Fruit fly (Drosophila melanogaster) whole organism, embryonic: Measurements from ENCODE around the gene nod.

Experiments used
- Atf-2 ChIP-seq: fragments of 200-800 bp; sonication (Bioruptor generic); optimal IDR thresholded peaks from 2 replicates; lab custom pipeline; 2016; ENCODE audit warnings: missing biosample characterization, missing genetic modification characterization
- Bgb ChIP-seq: fragments of 200-800 bp; sonication (Bioruptor generic); IDR thresholded peaks from 2 replicates; pipeline ENCODE4 v1.3.6; 2022; ENCODE audit warnings: missing biosample characterization, missing genetic modification characterization; ENCODE audit not compliant: partially characterized antibody
- CG10321 ChIP-seq: fragments of 200-800 bp; sonication (Bioruptor generic); IDR thresholded peaks from 2 replicates; pipeline ENCODE4 v1.3.6; 2022; ENCODE audit warnings: missing biosample characterization, missing genetic modification characterization
- CG11247 ChIP-seq: fragments of 200-800 bp; sonication (Bioruptor generic); IDR thresholded peaks from 2 replicates; pipeline ENCODE4 v1.3.6; 2022; ENCODE audit warnings: missing biosample characterization, missing genetic modification characterization
- CG12659 ChIP-seq: fragments of 200-800 bp; sonication (Bioruptor generic); optimal IDR thresholded peaks from 3 replicates; lab custom pipeline; 2017; ENCODE audit warnings: mild to moderate bottlenecking, missing biosample characterization, missing genetic modification reagents, missing genetic modification characterization
- CG13287 ChIP-seq: fragments of 200-800 bp; sonication (Bioruptor generic); IDR thresholded peaks from 2 replicates; pipeline ENCODE4 v1.3.6; 2022; ENCODE audit warnings: missing biosample characterization, missing genetic modification characterization; ENCODE audit not compliant: partially characterized antibody
- CG13775 ChIP-seq: fragments of 200-800 bp; sonication (Bioruptor generic); optimal IDR thresholded peaks from 3 replicates; lab custom pipeline; 2017; ENCODE audit warnings: missing biosample characterization, mild to moderate bottlenecking, missing genetic modification characterization
- CG14710 ChIP-seq: fragments of 200-800 bp; sonication (Bioruptor generic); optimal IDR thresholded peaks from 3 replicates; lab custom pipeline; 2019; ENCODE audit warnings: missing biosample characterization, mild to moderate bottlenecking, missing genetic modification characterization, moderate library complexity
- CG16813 ChIP-seq: fragments of 200-800 bp; sonication (Bioruptor generic); IDR thresholded peaks from 3 replicates; pipeline ENCODE4 v1.3.6; 2022; ENCODE audit warnings: missing biosample characterization, missing genetic modification characterization; ENCODE audit not compliant: partially characterized antibody
- CG18599 ChIP-seq: fragments of 200-800 bp; sonication (Bioruptor generic); optimal IDR thresholded peaks from 3 replicates; lab custom pipeline; 2017; ENCODE audit warnings: missing biosample characterization, missing genetic modification characterization, mild to moderate bottlenecking, moderate library complexity, missing genetic modification reagents
- CG31441 ChIP-seq: fragments of 200-800 bp; sonication (Bioruptor generic); IDR thresholded peaks from 2 replicates; pipeline ENCODE4 v1.3.6; 2022; ENCODE audit warnings: missing biosample characterization, missing genetic modification characterization
- CG6765 ChIP-seq: fragments of 200-800 bp; sonication (Bioruptor generic); optimal IDR thresholded peaks from 3 replicates; lab custom pipeline; 2017; ENCODE audit warnings: missing biosample characterization, mild to moderate bottlenecking, missing genetic modification characterization
- CG6791 ChIP-seq: fragments of 200-800 bp; sonication (Bioruptor generic); IDR thresholded peaks from 3 replicates; pipeline ENCODE4 v1.3.6; 2022; ENCODE audit warnings: missing biosample characterization, missing genetic modification characterization; ENCODE audit not compliant: partially characterized antibody
- CG7963 ChIP-seq: fragments of 200-800 bp; sonication (Bioruptor generic); IDR thresholded peaks from 3 replicates; pipeline ENCODE4 v1.3.6; 2022; ENCODE audit warnings: missing biosample characterization, missing genetic modification characterization; ENCODE audit not compliant: partially characterized antibody
- CG8290 ChIP-seq, 3 experiments: fragments of 200-800 bp; sonication (Bioruptor generic); optimal IDR thresholded peaks; 2 replicates each; lab custom pipeline; 2016 to 2019; ENCODE audit warnings: missing biosample characterization in 3 of 3, missing genetic modification characterization in 3 of 3, mild to moderate bottlenecking in 2 of 3, moderate library complexity in 1 of 3
- CG9817 ChIP-seq: fragments of 200-800 bp; sonication (Bioruptor generic); optimal IDR thresholded peaks from 2 replicates; lab custom pipeline; 2018; ENCODE audit warnings: missing biosample characterization, mild to moderate bottlenecking, missing genetic modification characterization, moderate library complexity
- CG9932 ChIP-seq: fragments of 200-800 bp; sonication (Bioruptor generic); IDR thresholded peaks from 2 replicates; pipeline ENCODE4 v1.3.6; 2022; ENCODE audit warnings: missing biosample characterization, missing genetic modification characterization
- CrebB ChIP-seq: fragments of 200-800 bp; sonication (Bioruptor generic); optimal IDR thresholded peaks from 3 replicates; lab custom pipeline; 2018; ENCODE audit warnings: missing biosample characterization, mild to moderate bottlenecking, missing genetic modification characterization
- Dll ChIP-seq: fragments of 200-800 bp; sonication (Bioruptor generic); IDR thresholded peaks from 4 replicates; pipeline ENCODE4 v1.3.6; 2022; ENCODE audit warnings: missing biosample characterization, missing genetic modification characterization; ENCODE audit not compliant: partially characterized antibody
- E2f2 ChIP-seq: fragments of 200-800 bp; sonication (Bioruptor generic); IDR thresholded peaks from 2 replicates; pipeline ENCODE4 v1.3.6; 2022; ENCODE audit warnings: missing biosample characterization, missing genetic modification characterization
- Eip74EF ChIP-seq, 2 experiments: fragments of 200-800 bp in 1 of 2; fragments of >200 bp in 1 of 2; sonication (Bioruptor generic) in 1 of 2; optimal IDR thresholded peaks; 2 replicates each; lab custom pipeline; 2017 to 2019; ENCODE audit warnings: missing biosample characterization in 2 of 2, missing genetic modification characterization in 2 of 2, mild to moderate bottlenecking in 1 of 2, moderate library complexity in 1 of 2
- Max ChIP-seq: fragments of 200-800 bp; sonication (Bioruptor generic); optimal IDR thresholded peaks from 2 replicates; lab custom pipeline; 2016; ENCODE audit warnings: missing biosample characterization, mild to moderate bottlenecking, missing genetic modification characterization
- Med ChIP-seq: fragments of 200-800 bp; sonication (Bioruptor generic); peaks from one replicate; lab custom pipeline; 2016; ENCODE audit warnings: missing biosample characterization, missing genetic modification characterization, mild to moderate bottlenecking, inconsistent platforms, moderate library complexity
- NFAT ChIP-seq: fragments of 200-800 bp; sonication (Bioruptor generic); IDR thresholded peaks from 2 replicates; pipeline ENCODE4 v1.3.6; 2022; ENCODE audit warnings: missing biosample characterization, missing genetic modification characterization
- NfI ChIP-seq: fragments of 200-800 bp; sonication (Bioruptor generic); optimal IDR thresholded peaks from 3 replicates; lab custom pipeline; 2018; ENCODE audit warnings: missing biosample characterization, mild to moderate bottlenecking, missing genetic modification characterization, moderate library complexity
- Oaz ChIP-seq: fragments of 200-800 bp; sonication (Bioruptor generic); IDR thresholded peaks from 2 replicates; pipeline ENCODE4 v1.3.6; 2022; ENCODE audit warnings: missing biosample characterization, missing genetic modification characterization
- Rfx ChIP-seq: fragments of 200-800 bp; sonication (Bioruptor generic); IDR thresholded peaks from 2 replicates; pipeline ENCODE4 v1.3.6; 2022; ENCODE audit warnings: missing biosample characterization, missing genetic modification characterization
- Sry-δ ChIP-seq: fragments of 200-800 bp; sonication (Bioruptor generic); optimal IDR thresholded peaks from 2 replicates; lab custom pipeline; 2016; ENCODE audit warnings: missing biosample characterization, missing genetic modification characterization
- amos ChIP-seq: fragments of 200-800 bp; sonication (Bioruptor generic); IDR thresholded peaks from 2 replicates; pipeline ENCODE4 v1.3.6; 2022; ENCODE audit warnings: missing biosample characterization, missing genetic modification characterization; ENCODE audit not compliant: partially characterized antibody
- bbx ChIP-seq: fragments of 200-800 bp; sonication (Bioruptor generic); IDR thresholded peaks from 2 replicates; pipeline ENCODE4 v1.3.6; 2022; ENCODE audit warnings: missing biosample characterization, missing genetic modification characterization; ENCODE audit not compliant: partially characterized antibody
- cad ChIP-seq: fragments of >200 bp; optimal IDR thresholded peaks from 2 replicates; lab custom pipeline; 2017; ENCODE audit warnings: missing biosample characterization, missing genetic modification characterization
- caup ChIP-seq: fragments of 200-800 bp; sonication (Bioruptor generic); optimal IDR thresholded peaks from 3 replicates; lab custom pipeline; 2017; ENCODE audit warnings: missing biosample characterization, mild to moderate bottlenecking, missing genetic modification characterization, moderate library complexity; ENCODE audit not compliant: severe bottlenecking
- cwo ChIP-seq: fragments of 200-800 bp; sonication (Bioruptor generic); optimal IDR thresholded peaks from 3 replicates; lab custom pipeline; 2017; ENCODE audit warnings: missing biosample characterization, missing genetic modification characterization, mild to moderate bottlenecking, moderate library complexity, missing genetic modification reagents
- ftz-f1 ChIP-seq: fragments of 200-800 bp; sonication (Bioruptor generic); optimal IDR thresholded peaks from 2 replicates; lab custom pipeline; 2016; ENCODE audit warnings: missing biosample characterization, missing genetic modification characterization
- her ChIP-seq: fragments of 200-800 bp; sonication (Bioruptor generic); optimal IDR thresholded peaks from 2 replicates; lab custom pipeline; 2016; ENCODE audit warnings: missing biosample characterization, missing genetic modification characterization
- insv ChIP-seq, 2 experiments: fragments of 200-800 bp; sonication (Bioruptor generic); optimal IDR thresholded peaks; 3 replicates each; lab custom pipeline; 2016 to 2018; ENCODE audit warnings: missing biosample characterization in 2 of 2, missing genetic modification characterization in 2 of 2
- pzg ChIP-seq: fragments of 200-800 bp; sonication (Bioruptor generic); optimal IDR thresholded peaks from 3 replicates; lab custom pipeline; 2018; ENCODE audit warnings: missing biosample characterization, mild to moderate bottlenecking, missing genetic modification characterization, moderate library complexity
- row ChIP-seq: fragments of 200-800 bp; sonication (Bioruptor generic); IDR thresholded peaks from 3 replicates; pipeline ENCODE4 v1.3.6; 2022; ENCODE audit warnings: missing biosample characterization, missing genetic modification characterization
- scrt ChIP-seq: fragments of 200-800 bp; sonication (Bioruptor generic); optimal IDR thresholded peaks from 2 replicates; lab custom pipeline; 2018; ENCODE audit warnings: missing biosample characterization, mild to moderate bottlenecking, missing genetic modification characterization, moderate library complexity
- sd ChIP-seq: fragments of 200-800 bp; sonication (Bioruptor generic); optimal IDR thresholded peaks from 3 replicates; lab custom pipeline; 2018; ENCODE audit warnings: missing biosample characterization, mild to moderate bottlenecking, missing genetic modification characterization, moderate library complexity
- so ChIP-seq: fragments of 200-800 bp; sonication (Bioruptor generic); IDR thresholded peaks from 3 replicates; pipeline ENCODE4 v1.3.6; 2022; ENCODE audit warnings: missing biosample characterization, missing genetic modification characterization
- sr ChIP-seq: fragments of 200-800 bp; sonication (Bioruptor generic); IDR thresholded peaks from 3 replicates; pipeline ENCODE4 v1.3.6; 2022; ENCODE audit warnings: missing biosample characterization, missing genetic modification characterization
- tna ChIP-seq: fragments of 200-800 bp; sonication (Bioruptor generic); IDR thresholded peaks from 2 replicates; pipeline ENCODE4 v1.3.6; 2022; ENCODE audit warnings: missing biosample characterization, missing genetic modification characterization; ENCODE audit not compliant: partially characterized antibody
- unpg ChIP-seq: fragments of 200-800 bp; sonication (Bioruptor generic); optimal IDR thresholded peaks from 3 replicates; lab custom pipeline; 2018; ENCODE audit warnings: missing biosample characterization, mild to moderate bottlenecking, missing genetic modification characterization, moderate library complexity

Gene nod

DNA sequence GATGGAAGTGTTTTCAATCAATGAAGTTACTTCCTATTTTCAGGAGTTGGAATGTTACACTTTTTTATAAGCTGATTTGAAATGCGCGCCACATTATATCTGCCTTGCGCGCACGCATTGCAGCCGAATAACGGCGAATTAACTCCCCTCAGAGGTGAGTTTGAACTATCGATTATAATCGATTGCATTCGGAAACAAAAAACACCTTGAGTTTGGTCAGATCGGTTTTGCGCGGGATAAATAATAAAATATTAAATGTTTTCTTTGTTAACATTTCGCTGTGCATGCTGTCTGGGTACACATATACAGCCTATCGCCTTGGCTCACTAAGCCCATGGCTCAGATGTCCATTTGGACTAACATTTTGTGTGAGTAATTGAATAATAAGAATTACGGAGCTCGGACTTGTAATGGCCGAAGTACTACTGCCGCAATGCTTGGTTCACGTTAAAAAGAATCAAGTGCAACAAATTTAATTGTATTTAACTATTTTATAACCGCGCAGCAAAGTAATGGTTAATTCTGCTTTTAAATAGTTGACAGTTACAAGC is 40.8 kb downstream of the nod start (continued):
- TF ChIP-seq CG7963 (GFP tag; lab: Robert Waterston, UW), result 0 out of 3 replicates have a peak, but pooled peaks have one; percentile 9
- no peak for TF ChIP-seq Max (GFP tag; lab: Kevin White, UChicago)
- TF ChIP-seq tna, result no peak
- no peak for TF ChIP-seq CG10321 (GFP tag; lab: Robert Waterston, UW)
- no peak for TF ChIP-seq sr (GFP tag; lab: Robert Waterston, UW)
- TF ChIP-seq CG6791, result peak; percentile 5; the same call in 2 of the 3 replicates
- TF ChIP-seq CG13775, result no peak
- peak; percentile 73; the same call in 3 of the 4 replicates for TF ChIP-seq Dll (GFP tag; lab: Robert Waterston, UW)
- no peak for TF ChIP-seq Atf-2 (GFP tag; lab: Kevin White, UChicago)
- peak; percentile 85 for TF ChIP-seq E2f2 (GFP tag; lab: Robert Waterston, UW)
- no peak for TF ChIP-seq pzg (GFP tag; lab: Kevin White, UChicago)
- no peak for TF ChIP-seq CG31441 (GFP tag; lab: Robert Waterston, UW)
- TF ChIP-seq caup, result no peak
- peak; percentile 38; the same call in 1 of the 2 replicates for TF ChIP-seq amos (GFP tag; lab: Robert Waterston, UW)

DNA sequence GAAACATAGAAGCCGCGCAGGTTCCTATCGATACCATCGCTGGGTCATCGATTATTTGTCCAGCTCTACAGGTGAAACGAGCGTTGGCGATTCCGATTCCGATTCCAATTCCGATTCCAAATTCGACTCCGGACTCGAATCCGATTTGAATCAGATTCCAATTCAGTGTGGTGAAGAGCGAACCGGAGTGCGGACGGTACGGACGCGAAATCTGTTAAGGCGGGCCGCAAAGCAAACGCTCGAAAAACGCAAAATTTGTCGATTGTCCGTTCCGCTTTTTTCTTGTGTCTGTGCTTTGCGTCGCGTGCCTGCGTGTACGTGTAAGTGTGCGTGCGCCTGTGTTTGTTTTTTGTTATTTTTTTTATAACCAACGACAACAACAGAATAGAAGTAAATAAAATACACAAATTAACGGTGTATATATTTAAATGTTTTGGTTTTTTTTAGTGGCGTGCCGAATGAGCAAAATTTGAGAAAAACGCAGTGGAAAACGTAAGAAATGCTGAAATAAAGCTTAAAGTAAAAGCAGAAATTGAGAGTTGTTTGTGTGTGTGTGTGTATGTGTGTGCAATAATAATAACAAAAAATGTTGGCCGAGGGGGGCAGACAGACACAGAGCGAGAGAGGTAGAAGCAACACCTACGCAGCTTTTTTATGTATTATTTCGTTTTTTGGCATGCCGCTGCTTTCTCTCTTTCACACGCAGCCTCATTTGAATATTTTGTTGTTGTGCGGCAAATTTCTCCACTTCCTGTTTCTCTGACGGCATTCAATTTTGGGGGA is 41.5 kb downstream of the nod start, which contains the start of gene Ptp10D:
TSS of gene Ptp10D (plus strand) at position 150 of the 783 bp plus-strand sequence.
- TF ChIP-seq CrebB (tag; lab: Kevin White, UChicago), result peak; percentile 35
- peak; percentile 36; the same call in 2 of the 3 replicates for TF ChIP-seq row (GFP tag; lab: Robert Waterston, UW)
- peak; percentile 22 for TF ChIP-seq scrt
- TF ChIP-seq bbx, result peak; percentile 94
- peak; percentile 58 for TF ChIP-seq sd (tag; lab: Kevin White, UChicago)
- peak; percentile 41 for TF ChIP-seq CG18599 (GFP tag; lab: Kevin White, UChicago)
- TF ChIP-seq CG9817, result no peak
- no peak for TF ChIP-seq Oaz
- peak; percentile 55 to 95 for TF ChIP-seq insv (GFP tag; optimal IDR thresholded peaks at IDR 0.05; lab: Kevin White, UChicago)
- peak; percentile 26 for TF ChIP-seq CG6765 (GFP tag; lab: Kevin White, UChicago)
- TF ChIP-seq unpg (GFP tag; lab: Kevin White, UChicago), result peak; percentile 1
- TF ChIP-seq CG13287 (GFP tag; lab: Robert Waterston, UW), result peak; percentile 86
- TF ChIP-seq CG11247 (GFP tag; lab: Robert Waterston, UW), result peak; percentile 39
- TF ChIP-seq her (GFP tag; lab: Kevin White, UChicago), result peak; percentile 45
- peak; percentile 88 for TF ChIP-seq CG16813 (GFP tag; lab: Robert Waterston, UW)
- TF ChIP-seq Bgb (GFP tag; lab: Robert Waterston, UW), result peak; percentile 96
- TF ChIP-seq cad (GFP tag; lab: Kevin White, UChicago), result no peak
- no peak for TF ChIP-seq Eip74EF (GFP tag; optimal IDR thresholded peaks at IDR 0.05; lab: Kevin White, UChicago)
- TF ChIP-seq ftz-f1, result peak; percentile 57
- TF ChIP-seq Med (GFP tag; lab: Kevin White, UChicago), result peak; percentile 91
- TF ChIP-seq CG8290 (GFP tag; optimal IDR thresholded peaks at IDR 0.05; lab: Kevin White, UChicago), result no peak
- peak in 1 of 2 experiments; percentile 84 for TF ChIP-seq CG8290 (tag; optimal IDR thresholded peaks at IDR 0.05; lab: Kevin White, UChicago)
- peak; percentile 39; the same call in 1 of the 2 replicates for TF ChIP-seq CG9932 (GFP tag; lab: Robert Waterston, UW)
- TF ChIP-seq Rfx (GFP tag; lab: Robert Waterston, UW), result peak; percentile 24; the same call in 1 of the 2 replicates
- peak; percentile 52; the same call in 1 of the 3 replicates for TF ChIP-seq so (GFP tag; lab: Robert Waterston, UW)
- peak; percentile 89 for TF ChIP-seq Sry-δ (GFP tag; lab: Kevin White, UChicago)
- peak; percentile 51; the same call in 1 of the 2 replicates for TF ChIP-seq NFAT (GFP tag; lab: Robert Waterston, UW)
- TF ChIP-seq CG12659 (GFP tag; lab: Kevin White, UChicago), result peak; percentile 73
- peak; percentile 81 for TF ChIP-seq cwo (GFP tag; lab: Kevin White, UChicago)
- TF ChIP-seq CG14710 (tag; lab: Kevin White, UChicago), result no peak
- peak; percentile 6 for TF ChIP-seq NfI (GFP tag; lab: Kevin White, UChicago)
- TF ChIP-seq Dll (GFP tag; lab: Robert Waterston, UW), result peak; percentile 83; the same call in 3 of the 4 replicates
